Fruit fly (Drosophila melanogaster) whole organism: ENCODE results near the gene Cyp4ac3.

Experiments used
- CG8478 ChIP-seq: fragments of >200 bp; optimal IDR thresholded peaks from 2 replicates; lab custom pipeline; 2018; ENCODE audit warnings: inconsistent platforms
- Dll ChIP-seq: fragments of >200 bp; optimal IDR thresholded peaks from 2 replicates; lab custom pipeline; 2017
- EcR ChIP-seq, 2 experiments: fragments of >200 bp; optimal IDR thresholded peaks; 2 replicates each; lab custom pipeline; 2017; ENCODE audit warnings: missing biosample characterization in 2 of 2, missing genetic modification characterization in 2 of 2, missing genetic modification reagents in 2 of 2
- pan ChIP-seq: fragments of >200 bp; optimal IDR thresholded peaks from 2 replicates; lab custom pipeline; 2017
- psq ChIP-seq: fragments of >200 bp; optimal IDR thresholded peaks from 2 replicates; lab custom pipeline; 2017

DNA sequence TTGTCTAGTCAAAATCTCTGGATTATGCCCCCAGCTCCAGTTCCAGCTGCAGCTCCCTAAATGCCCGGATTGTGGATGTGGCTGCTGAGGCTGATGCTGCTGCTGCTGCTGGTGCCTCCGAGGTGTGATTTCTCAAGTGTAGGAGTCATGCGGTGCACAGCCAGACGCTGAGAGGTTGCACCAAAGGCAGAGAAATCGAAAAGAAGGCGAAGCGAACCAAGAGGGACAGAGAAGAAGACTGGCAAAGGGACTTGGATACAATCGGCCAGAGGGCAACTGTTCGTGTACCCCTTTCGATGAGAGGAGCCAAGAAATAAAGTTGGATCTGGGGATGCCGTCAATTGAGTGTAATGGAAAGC lies 29.8 kb upstream of the Cyp4ac3 start:
- TF ChIP-seq CG8478 (lab: Kevin White, UChicago), result no peak
- no peak for TF ChIP-seq psq (lab: Kevin White, UChicago)
- TF ChIP-seq pan, result no peak
- TF ChIP-seq Dll (lab: Kevin White, UChicago), result no peak
- TF ChIP-seq EcR (GFP tag; optimal IDR thresholded peaks at IDR 0.05; lab: Kevin White, UChicago), result no peak
